Fruit fly (Drosophila melanogaster) Kc167 (cell line): ENCODE results near the gene tx.

ENCODE experiments used
- Myc ChIP-seq: fragments of >200 bp; optimal IDR thresholded peaks from 2 replicates; lab custom pipeline; 2017; ENCODE audit warnings: missing external identifiers
- Sin3A ChIP-seq: fragments of >200 bp; optimal IDR thresholded peaks from 2 replicates; lab custom pipeline; 2018; ENCODE audit warnings: missing external identifiers
- h ChIP-seq: fragments of >200 bp; optimal IDR thresholded peaks from 3 replicates; lab custom pipeline; 2018; ENCODE audit warnings: missing external identifiers
- insv ChIP-seq: fragments of >200 bp; optimal IDR thresholded peaks from 3 replicates; lab custom pipeline; 2018; ENCODE audit warnings: missing external identifiers
- psq ChIP-seq: fragments of >200 bp; optimal IDR thresholded peaks from 2 replicates; lab custom pipeline; 2017; ENCODE audit warnings: missing external identifiers
- ttk ChIP-seq: sonication (Bioruptor generic); optimal IDR thresholded peaks from 2 replicates; lab custom pipeline; 2017; ENCODE audit warnings: missing external identifiers

- TF ChIP-seq insv (lab: Kevin White, UChicago), result no peak
- TF ChIP-seq Myc, result no peak
- TF ChIP-seq ttk (lab: Kevin White, UChicago), result no peak
- no peak for TF ChIP-seq Sin3A (lab: Kevin White, UChicago)
- TF ChIP-seq h (lab: Kevin White, UChicago), result no peak
- TF ChIP-seq psq (lab: Kevin White, UChicago), result no peak
Observed at dm6 chr3R:26443875-26444511, 3.4 kb downstream of the tx start.
